Comparison of ENCODE assay signal across 3 fruit fly cellular contexts in genomic region chr3L:681793-682369, dm6.
TF ChIP-seq lines count a peak whose summit lies in the region.

No protein-coding gene starts in this region.

TF ChIP-seq in whole organism, adult, 20 proteins besides CTCF, POLR2A, EP300 and RAD21 (continued from another document):
- peak; percentile 35 for TF ChIP-seq CG5204 (GFP tag; optimal IDR thresholded peaks at IDR 0.05; lab: Kevin White, UChicago)
- peak; percentile 81 for TF ChIP-seq Mnt (GFP tag; optimal IDR thresholded peaks at IDR 0.05; lab: Kevin White, UChicago)

TF ChIP-seq in whole organism, embryonic, 481 proteins besides CTCF, POLR2A, EP300 and RAD21 (continued from another document and continues in another):
- TF ChIP-seq Mes4 (GFP tag; optimal IDR thresholded peaks at IDR 0.05; lab: Kevin White, UChicago) (no peak), CG17186 (GFP tag; optimal IDR thresholded peaks at IDR 0.05; lab: Kevin White, UChicago) (peak; percentile 18), CG12942 (GFP tag; optimal IDR thresholded peaks at IDR 0.05; lab: Kevin White, UChicago) (peak; percentile 12), NC2α (GFP tag; optimal IDR thresholded peaks at IDR 0.05; lab: Kevin White, UChicago) (no peak), slou (GFP tag; optimal IDR thresholded peaks at IDR 0.05; lab: Kevin White, UChicago) (no peak), Dp (GFP tag; optimal IDR thresholded peaks at IDR 0.05; lab: Kevin White, UChicago) (peak; percentile 29), nau (GFP tag; optimal IDR thresholded peaks at IDR 0.05; lab: Kevin White, UChicago) (peak; percentile 37), trh (GFP tag; optimal IDR thresholded peaks at IDR 0.05; lab: Kevin White, UChicago) (no peak), run (tag; optimal IDR thresholded peaks at IDR 0.05; lab: Kevin White, UChicago) (no peak), Drgx (GFP tag; IDR thresholded peaks at IDR 0.05; lab: Robert Waterston, UW) (no peak), Rfx (GFP tag; IDR thresholded peaks at IDR 0.05; lab: Robert Waterston, UW) (peak; percentile 45), CG8924 (tag; optimal IDR thresholded peaks at IDR 0.05; lab: Kevin White, UChicago) (peak; percentile 78), gem (tag; optimal IDR thresholded peaks at IDR 0.05; lab: Kevin White, UChicago) (no peak), CG8290 (GFP tag; optimal IDR thresholded peaks at IDR 0.05; lab: Kevin White, UChicago) (peak; percentile 53), CG8290 (tag; optimal IDR thresholded peaks at IDR 0.05; lab: Kevin White, UChicago) (peak; percentile 38 to 83), hth (optimal IDR thresholded peaks at IDR 0.05; lab: Kevin White, UChicago) (no peak), CG1647 (GFP tag; optimal IDR thresholded peaks at IDR 0.05; lab: Kevin White, UChicago) (peak; percentile 9), ac (GFP tag; optimal IDR thresholded peaks at IDR 0.05; lab: Kevin White, UChicago) (no peak), CG13287 (GFP tag; IDR thresholded peaks at IDR 0.05; lab: Robert Waterston, UW; ENCODE audit: partially characterized antibody) (peak; percentile 48; the same call in 1 of the 2 replicates), gro (GFP tag; optimal IDR thresholded peaks at IDR 0.05; lab: Kevin White, UChicago) (peak; percentile 55), CG7963 (GFP tag; IDR thresholded peaks at IDR 0.05; lab: Robert Waterston, UW; ENCODE audit: partially characterized antibody) (no peak), Adf1 (GFP tag; IDR thresholded peaks at IDR 0.05; lab: Robert Waterston, UW) (no peak), Pdp1 (GFP tag; optimal IDR thresholded peaks at IDR 0.05; lab: Kevin White, UChicago) (peak; percentile 23 to 45), CG14965 (GFP tag; optimal IDR thresholded peaks at IDR 0.05; lab: Kevin White, UChicago; ENCODE audit: borderline replicate concordance) (no peak), jing (GFP tag; optimal IDR thresholded peaks at IDR 0.05; lab: Kevin White, UChicago) (no peak), sr (GFP tag; IDR thresholded peaks at IDR 0.05; lab: Robert Waterston, UW) (peak; percentile 97), CG15479 (GFP tag; optimal IDR thresholded peaks at IDR 0.05; lab: Kevin White, UChicago) (peak; percentile 70), Lhr (GFP tag; optimal IDR thresholded peaks at IDR 0.05; lab: Kevin White, UChicago) (peak; percentile 50), CG33213 (GFP tag; optimal IDR thresholded peaks at IDR 0.05; lab: Kevin White, UChicago) (peak; percentile 60), salm (tag; optimal IDR thresholded peaks at IDR 0.05; lab: Kevin White, UChicago) (peak; percentile 13), unpg (GFP tag; optimal IDR thresholded peaks at IDR 0.05; lab: Kevin White, UChicago) (peak; percentile 50), CG18619 (GFP tag; optimal IDR thresholded peaks at IDR 0.05; lab: Kevin White, UChicago) (peak; percentile 11), caup (GFP tag; optimal IDR thresholded peaks at IDR 0.05; lab: Kevin White, UChicago; ENCODE audit: severe bottlenecking) (peak; percentile 67), CG6254 (GFP tag; optimal IDR thresholded peaks at IDR 0.05; lab: Kevin White, UChicago) (no peak), CG11247 (GFP tag; IDR thresholded peaks at IDR 0.05; lab: Robert Waterston, UW) (0 out of 2 replicates have a peak, but pooled peaks have one; percentile 17), Jarid2 (GFP tag; optimal IDR thresholded peaks at IDR 0.05; lab: Kevin White, UChicago) (peak; percentile 51), Atf-2 (GFP tag; optimal IDR thresholded peaks at IDR 0.05; lab: Kevin White, UChicago) (peak; percentile 5), CG12071 (GFP tag; optimal IDR thresholded peaks at IDR 0.05; lab: Kevin White, UChicago) (peak; percentile 44), CG1832 (GFP tag; optimal IDR thresholded peaks at IDR 0.05; lab: Kevin White, UChicago) (no peak), Optix (GFP tag; IDR thresholded peaks at IDR 0.05; lab: Robert Waterston, UW) (no peak), CG34422 (GFP tag; IDR thresholded peaks at IDR 0.05; lab: Robert Waterston, UW) (peak; percentile 81; the same call in 1 of the 3 replicates), CG31388 (GFP tag; optimal IDR thresholded peaks at IDR 0.05; lab: Kevin White, UChicago) (no peak), Tbp (GFP tag; optimal IDR thresholded peaks at IDR 0.05; lab: Kevin White, UChicago) (no peak), CG4617 (GFP tag; optimal IDR thresholded peaks at IDR 0.05; lab: Kevin White, UChicago; ENCODE audit: borderline replicate concordance) (peak; percentile 26), tgo (GFP tag; IDR thresholded peaks at IDR 0.05; lab: Robert Waterston, UW) (no peak), Sry-β (GFP tag; optimal IDR thresholded peaks at IDR 0.05; lab: Kevin White, UChicago) (peak; percentile 4), ash1 (GFP tag; optimal IDR thresholded peaks at IDR 0.05; lab: Kevin White, UChicago) (no peak), CG9215 (GFP tag; IDR thresholded peaks at IDR 0.05; lab: Robert Waterston, UW) (no peak), Dek (tag; optimal IDR thresholded peaks at IDR 0.05; lab: Kevin White, UChicago) (no peak), HLH4C (GFP tag; IDR thresholded peaks at IDR 0.05; lab: Robert Waterston, UW; ENCODE audit: partially characterized antibody) (no peak; the same call in 2 of the 3 replicates), gt (GFP tag; IDR thresholded peaks at IDR 0.05; lab: Robert Waterston, UW) (no peak), ssp (GFP tag; IDR thresholded peaks at IDR 0.05; lab: Robert Waterston, UW) (no peak), CG10979 (tag; optimal IDR thresholded peaks at IDR 0.05; lab: Kevin White, UChicago) (no peak), CG14014 (GFP tag; IDR thresholded peaks at IDR 0.05; lab: Robert Waterston, UW) (peak; percentile 58; the same call in 1 of the 2 replicates), CG1603 (tag; optimal IDR thresholded peaks at IDR 0.05; lab: Kevin White, UChicago) (peak; percentile 76), Dip2 (GFP tag; IDR thresholded peaks at IDR 0.05; lab: Robert Waterston, UW) (no peak), fd96Cb (tag; optimal IDR thresholded peaks at IDR 0.05; lab: Kevin White, UChicago) (no peak), BtbVII (GFP tag; optimal IDR thresholded peaks at IDR 0.05; lab: Kevin White, UChicago) (peak; percentile 45), CG4707 (GFP tag; optimal IDR thresholded peaks at IDR 0.05; lab: Kevin White, UChicago) (peak; percentile 11), eyg (GFP tag; optimal IDR thresholded peaks at IDR 0.05; lab: Kevin White, UChicago) (peak; percentile 6), danr (GFP tag; IDR thresholded peaks at IDR 0.05; lab: Robert Waterston, UW) (no peak), Stat92E (GFP tag; optimal IDR thresholded peaks at IDR 0.05; lab: Kevin White, UChicago) (peak in 1 of 3 experiments; percentile 27), CG31365 (tag; optimal IDR thresholded peaks at IDR 0.05; lab: Kevin White, UChicago) (peak; percentile 59), Kr (GFP tag; optimal IDR thresholded peaks at IDR 0.05; lab: Kevin White, UChicago) (no peak)

TF ChIP-seq in whole organism, prepupa, 60 proteins besides CTCF, POLR2A, EP300 and RAD21 (continued from another document):
- TF ChIP-seq acj6 (GFP tag; optimal IDR thresholded peaks at IDR 0.05; lab: Kevin White, UChicago), result no peak
- TF ChIP-seq CG11762 (GFP tag; optimal IDR thresholded peaks at IDR 0.05; lab: Kevin White, UChicago; ENCODE audit: insufficient read depth), result no peak
- no peak for TF ChIP-seq CG4318 (GFP tag; optimal IDR thresholded peaks at IDR 0.05; lab: Kevin White, UChicago)
- peak; percentile 32 for TF ChIP-seq CG31627 (GFP tag; optimal IDR thresholded peaks at IDR 0.05; lab: Kevin White, UChicago)
- TF ChIP-seq Hr39 (GFP tag; optimal IDR thresholded peaks at IDR 0.05; lab: Kevin White, UChicago), result no peak
- TF ChIP-seq OdsH (GFP tag; optimal IDR thresholded peaks at IDR 0.05; lab: Kevin White, UChicago), result peak; percentile 26
- TF ChIP-seq CG1621 (tag; optimal IDR thresholded peaks at IDR 0.05; lab: Kevin White, UChicago), result peak; percentile 29
- TF ChIP-seq eg (GFP tag; IDR thresholded peaks at IDR 0.05; lab: Robert Waterston, UW), result peak; percentile 14; the same call in 1 of the 3 replicates
- peak; percentile 43 for TF ChIP-seq net (GFP tag; optimal IDR thresholded peaks at IDR 0.05; lab: Kevin White, UChicago)
- TF ChIP-seq CG11294 (GFP tag; IDR thresholded peaks at IDR 0.05; lab: Robert Waterston, UW), result no peak
- no peak for TF ChIP-seq CG16779 (tag; optimal IDR thresholded peaks at IDR 0.05; lab: Kevin White, UChicago)
- peak; percentile 33 for TF ChIP-seq lz (GFP tag; optimal IDR thresholded peaks at IDR 0.05; lab: Kevin White, UChicago)
- no peak for TF ChIP-seq CG6276 (GFP tag; optimal IDR thresholded peaks at IDR 0.05; lab: Kevin White, UChicago)
- peak; percentile 65 for TF ChIP-seq svp (GFP tag; lab: Kevin White, UChicago)
- no peak for TF ChIP-seq fd85E (GFP tag; optimal IDR thresholded peaks at IDR 0.05; lab: Kevin White, UChicago)
- TF ChIP-seq CG7368 (GFP tag; optimal IDR thresholded peaks at IDR 0.05; lab: Kevin White, UChicago), result peak; percentile 15
- peak; percentile 7 for TF ChIP-seq Lpt (GFP tag; optimal IDR thresholded peaks at IDR 0.05; lab: Kevin White, UChicago)
- peak; percentile 36 for TF ChIP-seq achi (GFP tag; optimal IDR thresholded peaks at IDR 0.05; lab: Kevin White, UChicago)
- TF ChIP-seq esn (GFP tag; optimal IDR thresholded peaks at IDR 0.05; lab: Kevin White, UChicago), result peak; percentile 64
- TF ChIP-seq CG6792 (GFP tag; optimal IDR thresholded peaks at IDR 0.05; lab: Kevin White, UChicago), result peak; percentile 39
- peak; percentile 64 for TF ChIP-seq CG3919 (GFP tag; optimal IDR thresholded peaks at IDR 0.05; lab: Kevin White, UChicago)
- no peak for TF ChIP-seq dac (GFP tag; optimal IDR thresholded peaks at IDR 0.05; lab: Kevin White, UChicago)
- TF ChIP-seq Smox (GFP tag; optimal IDR thresholded peaks at IDR 0.05; lab: Kevin White, UChicago), result peak; percentile 34
- no peak for TF ChIP-seq Ets96B (tag; optimal IDR thresholded peaks at IDR 0.05; lab: Kevin White, UChicago)
- TF ChIP-seq Sox14 (GFP tag; optimal IDR thresholded peaks at IDR 0.05; lab: Kevin White, UChicago), result peak; percentile 55
- no peak for TF ChIP-seq Hr38 (GFP tag; optimal IDR thresholded peaks at IDR 0.05; lab: Kevin White, UChicago)
- TF ChIP-seq Sox102F (GFP tag; optimal IDR thresholded peaks at IDR 0.05; lab: Kevin White, UChicago), result peak; percentile 57
- peak; percentile 42 for TF ChIP-seq Met (GFP tag; optimal IDR thresholded peaks at IDR 0.05; lab: Kevin White, UChicago)
- TF ChIP-seq Eip78C (GFP tag; lab: Kevin White, UChicago), result peak; percentile 62
- TF ChIP-seq Eip93F (GFP tag; optimal IDR thresholded peaks at IDR 0.05; lab: Kevin White, UChicago), result no peak
- no peak for TF ChIP-seq salr (GFP tag; optimal IDR thresholded peaks at IDR 0.05; lab: Kevin White, UChicago)
- peak; percentile 12 for TF ChIP-seq dsx (GFP tag; optimal IDR thresholded peaks at IDR 0.05; lab: Kevin White, UChicago; ENCODE audit: poor library complexity, severe bottlenecking)
- peak; percentile 21; the same call in 1 of the 2 replicates for TF ChIP-seq CG15336 (GFP tag; IDR thresholded peaks at IDR 0.05; lab: Robert Waterston, UW)
- TF ChIP-seq CG8319 (GFP tag; optimal IDR thresholded peaks at IDR 0.05; lab: Kevin White, UChicago), result peak; percentile 13
- TF ChIP-seq CG11902 (GFP tag; optimal IDR thresholded peaks at IDR 0.05; lab: Kevin White, UChicago), result no peak
- TF ChIP-seq CG6163 (GFP tag; IDR thresholded peaks at IDR 0.05; lab: Robert Waterston, UW), result no peak
- no peak for TF ChIP-seq Sox15 (GFP tag; optimal IDR thresholded peaks at IDR 0.05; lab: Kevin White, UChicago)
- TF ChIP-seq CG8119 (GFP tag; IDR thresholded peaks at IDR 0.05; lab: Robert Waterston, UW), result 0 out of 3 replicates have a peak, but pooled peaks have one; percentile 18
- no peak for TF ChIP-seq CG10669 (GFP tag; optimal IDR thresholded peaks at IDR 0.05; lab: Kevin White, UChicago)
- peak; percentile 1 for TF ChIP-seq Ets21C (GFP tag; optimal IDR thresholded peaks at IDR 0.05; lab: Kevin White, UChicago)
